Worm (Caenorhabditis elegans) whole organism, young adult: ENCODE data around the gene nhr-192.

ENCODE experiments used
- B0035.1 ChIP-seq: sonication (generic microtip); optimal IDR thresholded peaks from 2 replicates; lab custom pipeline; 2016; ENCODE audit warnings: missing genetic modification characterization, mild to moderate bottlenecking, missing compliant biosample characterization, missing genotype, missing genetic modification reagents
- C06A6.2 ChIP-seq: fragments of 200-800 bp; sonication (Bioruptor generic); conservative IDR thresholded peaks from 2 replicates; pipeline ENCODE4 v1.3.6; 2022; ENCODE audit warnings: missing genetic modification characterization, missing compliant biosample characterization
- F57A8.1 ChIP-seq: fragments of 200-800 bp; sonication (Bioruptor generic); optimal IDR thresholded peaks from 2 replicates; lab custom pipeline; 2018; ENCODE audit warnings: mild to moderate bottlenecking, missing genetic modification characterization, moderate library complexity, missing compliant biosample characterization
- K11D2.4 ChIP-seq: fragments of 200-800 bp; sonication (Bioruptor generic); IDR thresholded peaks from 2 replicates; pipeline ENCODE4 v1.3.6; 2022; ENCODE audit warnings: missing genetic modification reagents, missing genetic modification characterization, missing compliant biosample characterization
- T07F8.4 ChIP-seq: sonication (generic microtip); optimal IDR thresholded peaks from 2 replicates; lab custom pipeline; 2016; ENCODE audit warnings: mild to moderate bottlenecking, missing genetic modification characterization, moderate library complexity, missing compliant biosample characterization
- T26A5.8 ChIP-seq: sonication (generic microtip); optimal IDR thresholded peaks from 2 replicates; lab custom pipeline; 2016; ENCODE audit warnings: missing genetic modification characterization, missing compliant biosample characterization
- Y53F4B.3 ChIP-seq: fragments of 200-800 bp; sonication (Bioruptor generic); IDR thresholded peaks from 2 replicates; pipeline ENCODE4 v1.3.6; 2022; ENCODE audit warnings: missing genetic modification reagents, missing genetic modification characterization, missing compliant biosample characterization
- Y56A3A.18 ChIP-seq: fragments of 200-800 bp; sonication (Bioruptor generic); IDR thresholded peaks from 2 replicates; pipeline ENCODE4 v1.3.6; 2022; ENCODE audit warnings: missing genetic modification reagents, missing genetic modification characterization, missing compliant biosample characterization
- Y79H2A.3 ChIP-seq: fragments of 200-800 bp; sonication (Bioruptor generic); conservative IDR thresholded peaks from 2 replicates; pipeline ENCODE4 v1.3.6; 2022; ENCODE audit warnings: missing genetic modification reagents, missing genetic modification characterization, missing compliant biosample characterization
- ama-1 ChIP-seq, 3 experiments: fragments of 150-350 bp in 1 of 3; sonication (generic microtip) in 2 of 3; optimal IDR thresholded peaks; 2 replicates each; lab custom pipeline; 2014 to 2018; ENCODE audit warnings: missing biosample characterization in 2 of 3, missing genetic modification characterization in 2 of 3, missing genetic modification reagents in 2 of 3
- attf-5 ChIP-seq: fragments of 200-800 bp; sonication (Bioruptor generic); optimal IDR thresholded peaks from 2 replicates; lab custom pipeline; 2018; ENCODE audit warnings: mild to moderate bottlenecking, missing genetic modification characterization, missing compliant biosample characterization
- bed-2 ChIP-seq: fragments of 200-800 bp; sonication (Bioruptor generic); IDR thresholded peaks from 2 replicates; pipeline ENCODE4 v1.3.6; 2022; ENCODE audit warnings: missing genetic modification reagents, missing genetic modification characterization, missing compliant biosample characterization
- cebp-1 ChIP-seq, 2 experiments: fragments of 200-800 bp in 1 of 2; sonication (Bioruptor generic) in 1 of 2; sonication (generic microtip) in 1 of 2; IDR thresholded peaks in 1 of 2; optimal IDR thresholded peaks in 1 of 2; 2 replicates each; pipeline versions ENCODE4 v1.3.6 to Lab custom; 2017 to 2022; ENCODE audit warnings: missing compliant biosample characterization in 2 of 2, missing genetic modification characterization in 2 of 2, mild to moderate bottlenecking in 1 of 2, missing genetic modification reagents in 1 of 2, moderate library complexity in 1 of 2
- ceh-40 ChIP-seq: fragments of 200-800 bp; sonication (Bioruptor generic); IDR thresholded peaks from 2 replicates; pipeline ENCODE4 v1.3.6; 2022; ENCODE audit warnings: missing genetic modification characterization, missing compliant biosample characterization
- ceh-79 ChIP-seq: sonication (generic microtip); optimal IDR thresholded peaks from 2 replicates; lab custom pipeline; 2017; ENCODE audit warnings: mild to moderate bottlenecking, missing genetic modification characterization, missing compliant biosample characterization
- chd-7 ChIP-seq: sonication (generic microtip); optimal IDR thresholded peaks from 2 replicates; lab custom pipeline; 2016; ENCODE audit warnings: mild to moderate bottlenecking, missing genetic modification characterization, moderate library complexity, missing compliant biosample characterization
- efl-1 ChIP-seq: fragments of 150-350 bp; optimal IDR thresholded peaks from 2 replicates; lab custom pipeline; 2014; ENCODE audit warnings: missing biosample characterization, missing genetic modification reagents, missing genetic modification characterization
- hmg-1.2 ChIP-seq: fragments of 200-800 bp; sonication (Bioruptor generic); IDR thresholded peaks from 2 replicates; pipeline ENCODE4 v1.3.6; 2022; ENCODE audit warnings: missing genetic modification reagents, missing genetic modification characterization, missing compliant biosample characterization
- lir-1 ChIP-seq: fragments of 200-800 bp; sonication (Bioruptor generic); conservative IDR thresholded peaks from 2 replicates; pipeline ENCODE4 v1.3.6; 2022; ENCODE audit warnings: missing genetic modification reagents, missing genetic modification characterization, missing compliant biosample characterization
- madf-10 ChIP-seq: sonication (generic microtip); optimal IDR thresholded peaks from 2 replicates; lab custom pipeline; 2016; ENCODE audit warnings: mild to moderate bottlenecking, missing genetic modification characterization, missing compliant biosample characterization
- madf-3 ChIP-seq: fragments of 200-800 bp; sonication (Bioruptor generic); IDR thresholded peaks from 2 replicates; pipeline ENCODE4 v1.3.6; 2022; ENCODE audit warnings: missing genetic modification reagents, missing genetic modification characterization, missing compliant biosample characterization
- nfyb-1 ChIP-seq: fragments of 200-800 bp; sonication (Bioruptor generic); IDR thresholded peaks from 2 replicates; pipeline ENCODE4 v1.3.6; 2022; ENCODE audit warnings: missing genetic modification reagents, missing genetic modification characterization, missing compliant biosample characterization
- nhr-179 ChIP-seq: sonication (generic microtip); optimal IDR thresholded peaks from 2 replicates; lab custom pipeline; 2016; ENCODE audit warnings: mild to moderate bottlenecking, missing genetic modification characterization, missing compliant biosample characterization
- nhr-80 ChIP-seq: sonication (generic microtip); optimal IDR thresholded peaks from 2 replicates; lab custom pipeline; 2016; ENCODE audit warnings: missing genetic modification characterization, missing compliant biosample characterization
- repo-1 ChIP-seq: sonication (generic microtip); optimal IDR thresholded peaks from 2 replicates; lab custom pipeline; 2017; ENCODE audit warnings: mild to moderate bottlenecking, missing genetic modification characterization, missing compliant biosample characterization
- snpc-1.1 ChIP-seq: sonication (generic microtip); optimal IDR thresholded peaks from 2 replicates; lab custom pipeline; 2017; ENCODE audit warnings: missing genetic modification characterization, mild to moderate bottlenecking, missing compliant biosample characterization, antibody characterized with exemption, moderate library complexity, missing genotype, missing genetic modification reagents; ENCODE audit not compliant: insufficient read depth
- snpc-3.4 ChIP-seq: sonication (generic microtip); optimal IDR thresholded peaks from 2 replicates; lab custom pipeline; 2017; ENCODE audit warnings: missing genetic modification characterization, mild to moderate bottlenecking, missing compliant biosample characterization, antibody characterized with exemption, moderate library complexity, missing genotype, missing genetic modification reagents
- ztf-25 ChIP-seq: fragments of 200-800 bp; sonication (Bioruptor generic); IDR thresholded peaks from 2 replicates; pipeline ENCODE4 v1.3.6; 2022; ENCODE audit warnings: missing genetic modification reagents, missing genetic modification characterization, missing compliant biosample characterization
- ztf-26 ChIP-seq: sonication (generic microtip); optimal IDR thresholded peaks from 2 replicates; lab custom pipeline; 2017; ENCODE audit warnings: missing genetic modification characterization, missing compliant biosample characterization
- ztf-3 ChIP-seq: fragments of 200-800 bp; sonication (Bioruptor generic); optimal IDR thresholded peaks from 2 replicates; lab custom pipeline; 2018; ENCODE audit warnings: mild to moderate bottlenecking, missing genetic modification characterization, missing compliant biosample characterization
- ztf-6 ChIP-seq: fragments of 200-800 bp; sonication (Bioruptor generic); IDR thresholded peaks from 2 replicates; pipeline ENCODE4 v1.3.6; 2022; ENCODE audit warnings: missing genetic modification reagents, missing genetic modification characterization, missing compliant biosample characterization

nhr-192 gene

DNA sequence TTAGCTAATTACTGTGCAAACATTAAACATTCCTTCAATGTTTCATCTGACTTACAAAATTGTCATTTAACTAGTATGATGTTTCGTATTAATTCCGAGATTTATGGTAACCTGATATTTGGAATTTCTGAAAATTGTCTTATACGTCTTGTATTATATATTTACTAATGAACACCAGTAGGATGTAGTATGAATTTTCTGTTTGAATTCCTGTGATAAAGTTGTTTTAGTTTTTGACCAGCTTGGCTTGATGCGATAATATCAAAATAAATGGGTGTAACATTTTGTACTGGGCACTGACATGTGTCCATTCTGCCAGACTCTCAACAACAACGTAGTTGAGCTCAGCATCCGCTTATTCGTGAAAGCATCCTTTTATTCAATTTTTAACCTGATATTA, 14.4 kb upstream of the nhr-192 start, which contains the start of gene R04B5.6:
Gene R04B5.6 (plus strand): TSS at position 301 of the 400 bp plus-strand sequence.
- no peak for TF ChIP-seq chd-7

- TF ChIP-seq hmg-1.2 (GFP tag; lab: Robert Waterston, UW): no peak
- no peak for TF ChIP-seq K11D2.4 (GFP tag; lab: Robert Waterston, UW)
- no peak for TF ChIP-seq B0035.1 (tag; lab: Kevin White, UChicago)
- TF ChIP-seq nfyb-1 (GFP tag; lab: Robert Waterston, UW): no peak
- no peak for TF ChIP-seq madf-10 (tag; lab: Kevin White, UChicago)
- TF ChIP-seq ztf-3 (GFP tag; lab: Kevin White, UChicago): no peak
- TF ChIP-seq snpc-3.4 (tag; lab: Kevin White, UChicago): no peak
- TF ChIP-seq ceh-79 (tag; lab: Kevin White, UChicago): no peak
- no peak for TF ChIP-seq repo-1 (tag; lab: Kevin White, UChicago)
- no peak for TF ChIP-seq madf-3 (GFP tag; lab: Robert Waterston, UW)
- TF ChIP-seq C06A6.2 (GFP tag; lab: Robert Waterston, UW): no peak
- TF ChIP-seq chd-7: no peak
Observed at ce11 chrV:10083999-10084468, 13.6 kb upstream of the nhr-192 start, which contains the start of gene nhr-12. nhr-12 (minus strand) TSS chrV:10084049.

DNA sequence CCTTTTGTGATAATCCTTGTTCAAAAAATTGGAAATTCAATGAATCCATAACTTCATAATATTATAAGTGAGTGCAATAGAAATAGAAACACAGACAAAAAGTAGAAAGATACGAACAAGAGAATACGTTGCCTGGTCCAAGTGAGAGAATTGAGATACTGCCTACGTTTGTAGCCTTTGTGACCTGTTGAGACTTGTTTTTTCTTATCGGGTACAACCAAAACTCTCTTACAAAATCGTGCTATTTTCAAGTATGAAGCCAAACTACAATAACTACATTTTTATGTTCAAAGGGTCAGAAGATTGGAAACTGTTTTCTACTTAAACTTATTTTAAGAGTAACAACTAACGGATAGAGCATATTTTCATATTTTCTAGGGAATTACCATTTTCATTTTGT, 11.2 kb upstream of the nhr-192 start, which contains the start of gene nhr-205:
Gene nhr-205 (minus strand): TSS at position 141 of the 400 bp plus-strand sequence.
- TF ChIP-seq ama-1 (optimal IDR thresholded peaks at IDR 0.05; lab: Kevin White, UChicago) (no peak), ama-1 (GFP tag; optimal IDR thresholded peaks at IDR 0.05; lab: Kevin White, UChicago) (no peak), nhr-80 (tag; lab: Kevin White, UChicago) (no peak)

ce11 chrV:10080905-10081304, 10.5 kb upstream of the nhr-192 start:
- TF ChIP-seq T26A5.8 (tag; lab: Kevin White, UChicago): no peak
- no peak for TF ChIP-seq ztf-6 (GFP tag; lab: Robert Waterston, UW)

DNA sequence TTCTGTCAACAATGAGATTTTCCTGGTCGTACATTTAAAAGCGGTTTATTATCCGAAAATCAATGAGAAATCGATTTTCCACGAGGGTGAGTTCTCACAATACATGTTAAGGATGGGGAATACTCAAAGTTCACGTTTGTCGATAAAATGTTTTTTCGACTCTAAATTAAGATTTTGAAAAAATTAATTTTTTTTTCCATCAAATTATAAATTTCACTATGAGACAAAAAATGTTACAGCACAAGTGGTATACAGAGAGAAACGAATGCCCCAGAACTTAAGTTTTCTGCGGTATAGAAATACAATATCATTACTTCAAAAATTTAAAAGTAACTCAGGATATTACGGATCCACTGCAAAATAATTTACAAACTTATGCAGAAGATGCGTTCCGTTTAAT, 7.8 kb upstream of the nhr-192 start, which contains the start of gene R04B5.1:
Gene R04B5.1 (minus strand): TSS at position 101 of the 400 bp plus-strand sequence.
- TF ChIP-seq F57A8.1 (GFP tag; lab: Kevin White, UChicago) (no peak), cebp-1 (GFP tag; IDR thresholded peaks at IDR 0.05; lab: Robert Waterston, UW) (no peak), cebp-1 (tag; optimal IDR thresholded peaks at IDR 0.05; lab: Kevin White, UChicago) (no peak), bed-2 (no peak), efl-1 (no peak), T07F8.4 (tag; lab: Kevin White, UChicago) (no peak), nhr-179 (tag; lab: Kevin White, UChicago) (no peak), lir-1 (no peak), nfyb-1 (GFP tag; lab: Robert Waterston, UW) (no peak), hmg-1.2 (GFP tag; lab: Robert Waterston, UW) (no peak), ztf-25 (GFP tag; lab: Robert Waterston, UW) (no peak), ztf-26 (tag; lab: Kevin White, UChicago) (no peak), Y53F4B.3 (GFP tag; lab: Robert Waterston, UW) (no peak), ama-1 (optimal IDR thresholded peaks at IDR 0.05; lab: Kevin White, UChicago) (no peak), ama-1 (GFP tag; optimal IDR thresholded peaks at IDR 0.05; lab: Kevin White, UChicago) (no peak), attf-5 (GFP tag; lab: Kevin White, UChicago) (no peak), Y79H2A.3 (GFP tag; lab: Robert Waterston, UW) (no peak), ceh-40 (GFP tag; lab: Robert Waterston, UW) (no peak), Y56A3A.18 (no peak), snpc-1.1 (no peak)
